Fruit fly (Drosophila melanogaster) whole organism, wandering third instar larva: Measurements from ENCODE around the gene Or19a.

Source experiments
- Abd-B ChIP-seq: fragments of >200 bp; optimal IDR thresholded peaks from 2 replicates; lab custom pipeline; 2017; ENCODE audit warnings: missing biosample characterization, missing genetic modification characterization
- CG32264 ChIP-seq: fragments of 200-800 bp; sonication (Bioruptor generic); optimal IDR thresholded peaks from 2 replicates; lab custom pipeline; 2016; ENCODE audit warnings: missing biosample characterization, missing genetic modification characterization
- CG9705 ChIP-seq: fragments of 200-800 bp; sonication (Bioruptor generic); optimal IDR thresholded peaks from 2 replicates; lab custom pipeline; 2018; ENCODE audit warnings: missing biosample characterization, mild to moderate bottlenecking, missing genetic modification characterization
- CrebA ChIP-seq: fragments of 200-800 bp; sonication (Bioruptor generic); optimal IDR thresholded peaks from 2 replicates; lab custom pipeline; 2016; ENCODE audit warnings: missing biosample characterization, mild to moderate bottlenecking, missing genetic modification characterization, borderline replicate concordance
- Dif ChIP-seq: fragments of 200-275, 200-300 bp; sonication (Bioruptor generic); optimal IDR thresholded peaks from 2 replicates; lab custom pipeline; 2018; ENCODE audit warnings: missing biosample characterization, missing genetic modification characterization; ENCODE audit not compliant: partially characterized antibody
- GATAd ChIP-seq: sonication (Bioruptor generic); optimal IDR thresholded peaks from 2 replicates; lab custom pipeline; 2016; ENCODE audit warnings: missing biosample characterization, missing genetic modification characterization
- HLH106 ChIP-seq: fragments of 200-800 bp; optimal IDR thresholded peaks from 3 replicates; lab custom pipeline; 2019; ENCODE audit warnings: missing biosample characterization, mild to moderate bottlenecking, missing genetic modification characterization, moderate library complexity
- Hr78 ChIP-seq: fragments of >200 bp; optimal IDR thresholded peaks from 2 replicates; lab custom pipeline; 2017; ENCODE audit warnings: missing biosample characterization, missing genetic modification characterization
- Hr83 ChIP-seq: fragments of 200-300 bp; sonication (Bioruptor generic); optimal IDR thresholded peaks from 2 replicates; lab custom pipeline; 2016; ENCODE audit warnings: missing biosample characterization, mild to moderate bottlenecking, missing genetic modification characterization, moderate library complexity; ENCODE audit not compliant: poor library complexity, severe bottlenecking
- Jra ChIP-seq: sonication (Bioruptor generic); optimal IDR thresholded peaks from 2 replicates; lab custom pipeline; 2016; ENCODE audit warnings: missing biosample characterization, missing genetic modification characterization
- N ChIP-seq: fragments of >200 bp; optimal IDR thresholded peaks from 2 replicates; lab custom pipeline; 2018; ENCODE audit warnings: missing biosample characterization, missing external identifiers, missing genetic modification characterization
- Rel ChIP-seq, 2 experiments: fragments of 200-800 bp; sonication (Bioruptor generic) in 1 of 2; optimal IDR thresholded peaks; 2 replicates in 1 of 2; 3 replicates in 1 of 2; lab custom pipeline; 2016 to 2019; ENCODE audit warnings: mild to moderate bottlenecking in 2 of 2, missing biosample characterization in 2 of 2, missing genetic modification characterization in 2 of 2, moderate library complexity in 1 of 2
- Sp1 ChIP-seq: fragments of 200-800 bp; sonication (Bioruptor generic); optimal IDR thresholded peaks from 3 replicates; lab custom pipeline; 2019; ENCODE audit warnings: missing biosample characterization, mild to moderate bottlenecking, missing genetic modification characterization, moderate library complexity
- Vsx2 ChIP-seq: fragments of 200-300, 225-300 bp; sonication (Bioruptor generic); optimal IDR thresholded peaks from 2 replicates; lab custom pipeline; 2018; ENCODE audit warnings: missing biosample characterization, missing genetic modification characterization; ENCODE audit not compliant: partially characterized antibody
- brk ChIP-seq: fragments of 200-800 bp; sonication (Bioruptor generic); optimal IDR thresholded peaks from 2 replicates; lab custom pipeline; 2016; ENCODE audit warnings: missing biosample characterization, mild to moderate bottlenecking, missing genetic modification characterization
- dl ChIP-seq, 2 experiments: fragments of 175-275, 200-275 bp in 1 of 2; fragments of 200-275 bp in 1 of 2; sonication (Bioruptor generic); optimal IDR thresholded peaks; lab custom pipeline; 2018; ENCODE audit warnings: mild to moderate bottlenecking in 2 of 2, missing biosample characterization in 2 of 2, missing genetic modification characterization in 2 of 2, moderate library complexity in 2 of 2; ENCODE audit not compliant: partially characterized antibody in 2 of 2, insufficient read depth in 1 of 2
- dmrt93B ChIP-seq: fragments of 200-800 bp; sonication (Bioruptor generic); optimal IDR thresholded peaks from 2 replicates; lab custom pipeline; 2018; ENCODE audit warnings: missing biosample characterization, mild to moderate bottlenecking, missing genetic modification characterization
- dsf ChIP-seq: sonication (Bioruptor generic); optimal IDR thresholded peaks from 2 replicates; lab custom pipeline; 2016; ENCODE audit warnings: missing biosample characterization, missing genetic modification characterization, borderline replicate concordance
- foxo ChIP-seq, 2 experiments: fragments of 200-800 bp; sonication (Bioruptor generic); optimal IDR thresholded peaks; 2 replicates in 1 of 2; 3 replicates in 1 of 2; lab custom pipeline; 2016 to 2017; ENCODE audit warnings: missing biosample characterization in 2 of 2, missing genetic modification characterization in 2 of 2
- fru ChIP-seq: fragments of 200-800 bp; sonication (Bioruptor generic); optimal IDR thresholded peaks from 3 replicates; lab custom pipeline; 2016; ENCODE audit warnings: missing biosample characterization, mild to moderate bottlenecking, missing genetic modification characterization
- h ChIP-seq: fragments of 200-800 bp; sonication (Bioruptor generic); optimal IDR thresholded peaks from 3 replicates; lab custom pipeline; 2016; ENCODE audit warnings: missing biosample characterization, mild to moderate bottlenecking, missing genetic modification characterization
- jim ChIP-seq: fragments of 175-275, 200-325 bp; sonication (Bioruptor generic); optimal IDR thresholded peaks from 2 replicates; lab custom pipeline; 2016; ENCODE audit warnings: missing biosample characterization, mild to moderate bottlenecking, missing genetic modification characterization
- pan ChIP-seq: fragments of >200 bp; optimal IDR thresholded peaks from 2 replicates; lab custom pipeline; 2017
- rgr ChIP-seq: fragments of 200-800 bp; sonication (Bioruptor generic); optimal IDR thresholded peaks from 3 replicates; lab custom pipeline; 2016; ENCODE audit warnings: missing biosample characterization, mild to moderate bottlenecking, missing genetic modification characterization
- sage ChIP-seq: fragments of 200-800 bp; sonication (Bioruptor generic); optimal IDR thresholded peaks from 2 replicates; lab custom pipeline; 2016; ENCODE audit warnings: missing biosample characterization, mild to moderate bottlenecking, missing genetic modification characterization
- sv ChIP-seq: fragments of 200-800 bp; sonication (Bioruptor generic); optimal IDR thresholded peaks from 3 replicates; lab custom pipeline; 2016; ENCODE audit warnings: missing biosample characterization, missing genetic modification characterization
- tai ChIP-seq: sonication (Bioruptor generic); optimal IDR thresholded peaks from 2 replicates; lab custom pipeline; 2016; ENCODE audit warnings: missing biosample characterization, missing genetic modification characterization
- usp ChIP-seq: fragments of >200 bp; optimal IDR thresholded peaks from 2 replicates; lab custom pipeline; 2017; ENCODE audit warnings: missing biosample characterization, missing genetic modification characterization
- woc ChIP-seq: sonication (Bioruptor generic); optimal IDR thresholded peaks from 2 replicates; lab custom pipeline; 2016; ENCODE audit warnings: missing biosample characterization, mild to moderate bottlenecking, missing genetic modification characterization

The Or19a gene

DNA sequence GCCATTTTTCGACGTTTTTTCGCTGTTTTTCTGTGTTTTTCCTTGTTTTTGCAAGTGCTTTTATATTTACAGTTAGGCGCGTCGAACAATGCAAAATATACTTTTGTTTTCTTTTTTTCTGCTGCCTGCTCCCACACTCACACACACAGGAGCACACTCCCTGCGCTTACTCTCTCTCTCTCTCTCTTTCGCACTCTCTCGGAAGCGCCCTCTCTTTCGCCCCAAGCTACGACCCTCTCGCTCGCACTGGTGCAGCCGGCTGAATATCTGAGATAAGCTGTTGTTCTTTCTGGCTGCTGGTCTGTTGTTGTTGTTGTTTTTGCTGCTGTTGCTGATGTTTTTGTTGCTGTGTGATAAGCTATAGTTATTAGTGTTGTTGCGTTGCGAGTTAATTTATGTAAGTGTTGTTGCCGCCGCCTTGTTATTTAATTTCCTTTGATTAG is 16.0 kb upstream of the Or19a start:
- TF ChIP-seq Hr83 (GFP tag; lab: Kevin White, UChicago) (peak; percentile 62), woc (no peak), h (GFP tag; lab: Kevin White, UChicago) (peak; percentile 50), pan (lab: Kevin White, UChicago) (no peak), Dif (GFP tag; lab: Kevin White, UChicago) (peak; percentile 77), jim (GFP tag; lab: Kevin White, UChicago) (peak; percentile 89), dmrt93B (GFP tag; lab: Kevin White, UChicago) (no peak), dl (GFP tag; optimal IDR thresholded peaks at IDR 0.05; lab: Kevin White, UChicago; ENCODE audit: insufficient read depth in 1 of 2, partially characterized antibody in 2 of 2) (peak in 1 of 2 experiments; percentile 86), Sp1 (peak; percentile 11)

DNA sequence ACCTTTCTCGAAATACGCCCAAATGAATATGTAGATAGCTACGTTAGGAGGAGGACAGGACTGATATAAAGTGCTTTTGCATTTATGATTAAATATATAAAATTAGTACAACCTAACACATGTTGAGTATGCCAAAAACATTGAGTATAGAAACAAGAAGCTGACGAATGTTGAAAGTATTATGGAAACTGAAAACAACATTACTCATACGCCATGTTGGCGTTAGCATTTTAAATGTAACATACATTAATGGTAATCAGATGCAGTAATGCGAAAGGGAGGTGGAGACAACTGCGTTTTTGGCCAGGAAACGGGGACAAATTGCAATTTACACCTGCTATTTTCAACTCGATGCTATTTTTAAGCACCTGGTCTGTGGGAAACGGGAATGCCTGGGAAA is 15.5 kb upstream of the Or19a start:
- TF ChIP-seq GATAd = no peak
- TF ChIP-seq Hr78 (GFP tag; lab: Kevin White, UChicago) = no peak
- no peak for TF ChIP-seq Hr83 (GFP tag; lab: Kevin White, UChicago)
- no peak for TF ChIP-seq usp (GFP tag; lab: Kevin White, UChicago)
- no peak for TF ChIP-seq CG9705 (GFP tag; lab: Kevin White, UChicago)
- no peak for TF ChIP-seq sage
- no peak for TF ChIP-seq Vsx2 (GFP tag; lab: Kevin White, UChicago)
- no peak for TF ChIP-seq CrebA
- TF ChIP-seq dl (GFP tag; optimal IDR thresholded peaks at IDR 0.05; lab: Kevin White, UChicago; ENCODE audit: insufficient read depth in 1 of 2, partially characterized antibody in 2 of 2) = no peak
- TF ChIP-seq dmrt93B (GFP tag; lab: Kevin White, UChicago) = no peak
- TF ChIP-seq dsf = no peak
- TF ChIP-seq foxo (GFP tag; optimal IDR thresholded peaks at IDR 0.05; lab: Kevin White, UChicago) = no peak
- no peak for TF ChIP-seq HLH106
- no peak for TF ChIP-seq Rel (GFP tag; optimal IDR thresholded peaks at IDR 0.05; lab: Kevin White, UChicago)
- TF ChIP-seq Rel (tag; optimal IDR thresholded peaks at IDR 0.05; lab: Kevin White, UChicago) = no peak

DNA sequence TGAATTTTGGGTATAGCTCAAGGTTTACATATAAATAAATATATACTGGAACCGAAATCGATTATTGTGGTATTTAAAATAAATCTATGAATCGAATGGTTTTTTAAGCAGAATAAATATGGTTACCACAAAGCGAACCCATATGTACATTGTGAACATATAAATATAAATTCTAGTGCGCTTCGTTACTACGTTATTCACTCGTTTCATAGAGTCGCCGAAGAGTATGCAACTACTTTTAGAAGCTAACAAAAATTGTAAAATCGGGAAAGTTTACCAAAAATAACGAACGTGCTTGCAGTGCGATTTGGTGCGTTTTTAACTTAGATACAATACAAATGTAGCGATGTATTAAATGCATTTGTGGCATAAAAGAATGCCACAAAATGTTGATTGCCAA is 13.0 kb upstream of the Or19a start:
- TF ChIP-seq rgr (GFP tag; lab: Kevin White, UChicago) = no peak
- no peak for TF ChIP-seq usp (GFP tag; lab: Kevin White, UChicago)
- TF ChIP-seq Hr78 (GFP tag; lab: Kevin White, UChicago) = no peak
- no peak for TF ChIP-seq sv
- TF ChIP-seq Abd-B = no peak
- TF ChIP-seq brk (GFP tag; lab: Kevin White, UChicago) = no peak
- no peak for TF ChIP-seq pan (lab: Kevin White, UChicago)
- no peak for TF ChIP-seq Dif (GFP tag; lab: Kevin White, UChicago)
- TF ChIP-seq Vsx2 (GFP tag; lab: Kevin White, UChicago) = no peak

DNA sequence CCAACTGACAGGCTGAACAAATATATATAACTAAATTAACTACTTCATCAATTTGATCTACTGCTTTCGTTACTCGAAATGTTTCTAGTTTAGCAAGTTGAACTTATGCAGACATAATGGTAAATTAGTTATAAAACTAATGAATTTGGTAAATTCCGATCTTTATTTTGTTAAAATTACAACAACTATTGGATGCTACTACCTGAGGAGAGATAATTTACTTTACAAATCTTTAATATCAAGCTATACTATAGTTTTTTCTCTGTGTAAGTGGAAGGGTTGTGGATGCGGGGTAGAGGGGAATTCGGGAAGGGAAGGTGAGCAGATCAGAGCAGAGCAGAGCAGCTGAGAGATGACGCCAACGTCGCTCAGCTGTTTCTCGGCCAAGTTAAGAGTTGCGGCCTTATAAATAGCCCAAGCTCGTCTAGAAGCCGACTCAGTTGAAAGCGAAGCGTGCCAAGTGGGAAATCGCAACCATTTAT is 4.7 kb upstream of the Or19a start, which contains the start of gene aspr:
Gene aspr, plus strand, starts transcription at position 432 of the 482 bp plus-strand sequence.
- TF ChIP-seq CrebA (no peak), sv (no peak), brk (GFP tag; lab: Kevin White, UChicago) (no peak), Hr78 (GFP tag; lab: Kevin White, UChicago) (no peak), GATAd (no peak), N (GFP tag; lab: Kevin White, UChicago) (no peak), jim (GFP tag; lab: Kevin White, UChicago) (no peak), Jra (no peak)

DNA sequence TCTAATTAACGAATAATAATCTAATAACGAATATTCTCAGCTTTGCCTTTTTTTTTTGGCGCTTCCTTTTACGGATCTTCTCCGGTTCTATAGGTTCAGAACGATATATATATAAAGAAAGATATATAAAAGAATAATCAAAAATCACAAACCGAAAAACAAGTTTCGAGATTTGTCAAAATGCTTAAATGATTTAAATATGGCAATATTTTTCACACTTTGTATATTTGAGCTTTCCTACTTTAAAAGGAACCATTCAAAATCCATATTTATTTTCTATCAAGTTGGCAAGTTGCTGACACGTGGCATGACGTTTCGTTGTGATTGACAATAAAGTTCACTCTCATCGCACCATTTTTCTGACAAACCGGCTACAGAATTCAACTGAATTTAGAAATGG is 2.3 kb downstream of the Or19a start, which contains the start of gene CG34332:
Gene CG34332, plus strand, starts transcription at position 301 of the 400 bp plus-strand sequence.
- TF ChIP-seq CG32264 (GFP tag; lab: Kevin White, UChicago) (no peak), HLH106 (no peak), tai (GFP tag; lab: Kevin White, UChicago) (no peak), Jra (no peak), Hr78 (GFP tag; lab: Kevin White, UChicago) (no peak), sv (no peak), Hr83 (GFP tag; lab: Kevin White, UChicago) (no peak), fru (GFP tag; lab: Kevin White, UChicago) (no peak), Rel (GFP tag; optimal IDR thresholded peaks at IDR 0.05; lab: Kevin White, UChicago) (no peak), Rel (tag; optimal IDR thresholded peaks at IDR 0.05; lab: Kevin White, UChicago) (no peak), pan (lab: Kevin White, UChicago) (no peak)
